Fruit fly (Drosophila melanogaster): ENCODE measurements around the gene Dnaaf5.

Dnaaf5 gene

dm6 chr3R:14326250-14327112 lies 35.1 kb downstream of the Dnaaf5 start, which contains the start of the genes Afti and ATPsynE (continued):
- TF ChIP-seq sd (tag; optimal IDR thresholded peaks at IDR 0.05): peak; percentile 79
- TF ChIP-seq sob (GFP tag; IDR thresholded peaks at IDR 0.05): peak; percentile 70
- TF ChIP-seq CG15514 (GFP tag; optimal IDR thresholded peaks at IDR 0.05): peak; percentile 73
- no peak for TF ChIP-seq Jarid2 (GFP tag; optimal IDR thresholded peaks at IDR 0.05)
- peak; percentile 47; the same call in 1 of the 2 replicates for TF ChIP-seq CG1024 (GFP tag; IDR thresholded peaks at IDR 0.05)
- no peak for TF ChIP-seq Awh (GFP tag; IDR thresholded peaks at IDR 0.05)
- no peak for TF ChIP-seq CG2199 (GFP tag; IDR thresholded peaks at IDR 0.05)
- TF ChIP-seq CG17612 (GFP tag; IDR thresholded peaks at IDR 0.05): no peak
- TF ChIP-seq zfh2 (GFP tag; optimal IDR thresholded peaks at IDR 0.05): peak; percentile 73
- no peak for TF ChIP-seq CkIIα-i1 (GFP tag; IDR thresholded peaks at IDR 0.05)
- peak; percentile 97 for TF ChIP-seq Med (GFP tag)
- TF ChIP-seq CG9437 (GFP tag; optimal IDR thresholded peaks at IDR 0.05): peak; percentile 46
- no peak for TF ChIP-seq lov (optimal IDR thresholded peaks at IDR 0.05)
- no peak for TF ChIP-seq lov (GFP tag; IDR thresholded peaks at IDR 0.05)
- no peak for TF ChIP-seq Trl (optimal IDR thresholded peaks at IDR 0.05)
- peak; percentile 73 for TF ChIP-seq Trl (GFP tag; optimal IDR thresholded peaks at IDR 0.05)
- TF ChIP-seq gce (GFP tag; IDR thresholded peaks at IDR 0.05): 0 out of 3 replicates have a peak, but pooled peaks have one; percentile 19
- peak; percentile 73 for TF ChIP-seq Aef1 (GFP tag; IDR thresholded peaks at IDR 0.05)
- peak; percentile 28 for TF ChIP-seq Nf-YB (GFP tag; optimal IDR thresholded peaks at IDR 0.05)
- peak; percentile 31; the same call in 1 of the 2 replicates for TF ChIP-seq gsb (GFP tag; IDR thresholded peaks at IDR 0.05)
- TF ChIP-seq jumu (GFP tag; optimal IDR thresholded peaks at IDR 0.05): peak; percentile 72
- TF ChIP-seq E2f1 (GFP tag; IDR thresholded peaks at IDR 0.05): no peak
- peak; percentile 84 for TF ChIP-seq Gug (GFP tag; IDR thresholded peaks at IDR 0.05)
- TF ChIP-seq CG2116 (GFP tag; optimal IDR thresholded peaks at IDR 0.05): peak; percentile 68
- TF ChIP-seq ems (GFP tag; optimal IDR thresholded peaks at IDR 0.05): peak; percentile 65
- peak; percentile 48 for TF ChIP-seq D19B (GFP tag; optimal IDR thresholded peaks at IDR 0.05)
- no peak for TF ChIP-seq kni (GFP tag; optimal IDR thresholded peaks at IDR 0.05)
- TF ChIP-seq tio (GFP tag; optimal IDR thresholded peaks at IDR 0.05): no peak
- TF ChIP-seq Tbp (GFP tag; optimal IDR thresholded peaks at IDR 0.05): no peak
- peak; percentile 65 for TF ChIP-seq NFAT (GFP tag; IDR thresholded peaks at IDR 0.05)
- peak; percentile 49; the same call in 1 of the 3 replicates for TF ChIP-seq ase (GFP tag; IDR thresholded peaks at IDR 0.05)
- TF ChIP-seq Atf6 (GFP tag; IDR thresholded peaks at IDR 0.05): peak; percentile 64; the same call in 1 of the 2 replicates
- no peak for TF ChIP-seq CG6683 (GFP tag; optimal IDR thresholded peaks at IDR 0.05)
- peak; percentile 74 for TF ChIP-seq CG12391 (tag; optimal IDR thresholded peaks at IDR 0.05)
- peak; percentile 56 for TF ChIP-seq CG8944 (GFP tag; optimal IDR thresholded peaks at IDR 0.05)
- TF ChIP-seq fd96Cb (tag; optimal IDR thresholded peaks at IDR 0.05): peak; percentile 63
- TF ChIP-seq pnt (GFP tag; optimal IDR thresholded peaks at IDR 0.05): peak; percentile 75
- peak; percentile 46 for TF ChIP-seq CG10979 (tag; optimal IDR thresholded peaks at IDR 0.05)
- peak; percentile 73 for TF ChIP-seq tgo (GFP tag; IDR thresholded peaks at IDR 0.05)
- TF ChIP-seq CTCF (GFP tag; optimal IDR thresholded peaks at IDR 0.05): peak; percentile 46
- TF ChIP-seq dm (GFP tag; optimal IDR thresholded peaks at IDR 0.05): peak; percentile 39
- no peak for TF ChIP-seq odd (GFP tag; optimal IDR thresholded peaks at IDR 0.05)
- peak; percentile 72 for TF ChIP-seq bcd (GFP tag; optimal IDR thresholded peaks at IDR 0.05)
- peak; percentile 53 for TF ChIP-seq ewg (GFP tag; optimal IDR thresholded peaks at IDR 0.05)
- TF ChIP-seq hbn (GFP tag; IDR thresholded peaks at IDR 0.05; ENCODE audit: partially characterized antibody): peak; percentile 35
- peak; percentile 38 for TF ChIP-seq NC2β (GFP tag; optimal IDR thresholded peaks at IDR 0.05)
- TF ChIP-seq inv (GFP tag; IDR thresholded peaks at IDR 0.05; ENCODE audit: partially characterized antibody): peak; percentile 65
- TF ChIP-seq slou (GFP tag; optimal IDR thresholded peaks at IDR 0.05): peak; percentile 34
- peak; percentile 54 for TF ChIP-seq wor (GFP tag; IDR thresholded peaks at IDR 0.05)
- no peak for TF ChIP-seq Hr78 (GFP tag; optimal IDR thresholded peaks at IDR 0.05)
